Worm (Caenorhabditis elegans): ENCODE measurements around the gene pqn-35.

ce11 chrII:4667572-4667971 lies 54.8 kb downstream of the pqn-35 start, which contains the start of gene fut-5:
- TF ChIP-seq lsy-2 (tag; optimal IDR thresholded peaks at IDR 0.05) (no peak), lin-13 (GFP tag; optimal IDR thresholded peaks at IDR 0.05) (no peak), ZK546.5 (tag; optimal IDR thresholded peaks at IDR 0.05) (no peak), elt-3 (tag; optimal IDR thresholded peaks at IDR 0.05) (no peak), zag-1 (tag; optimal IDR thresholded peaks at IDR 0.05) (no peak), C34F6.9 (tag; optimal IDR thresholded peaks at IDR 0.05) (no peak), snpc-4 (tag; optimal IDR thresholded peaks at IDR 0.05) (no peak), lin-11 (tag; optimal IDR thresholded peaks at IDR 0.05) (no peak), ztf-11 (tag; optimal IDR thresholded peaks at IDR 0.05) (no peak), nhr-77 (tag; optimal IDR thresholded peaks at IDR 0.05) (no peak)

Data from whole organism, L2 larva.